Worm (Caenorhabditis elegans) whole organism, late embryonic: ENCODE results near the gene C26F1.1.

Experiments
- C08G9.2 ChIP-seq: sonication (generic microtip); optimal IDR thresholded peaks from 2 replicates; lab custom pipeline; 2016; ENCODE audit warnings: mild to moderate bottlenecking, missing genetic modification characterization, moderate library complexity, missing compliant biosample characterization
- C38D4.7 ChIP-seq: fragments of 200-800 bp; sonication (Bioruptor generic); optimal IDR thresholded peaks from 2 replicates; lab custom pipeline; 2018; ENCODE audit warnings: mild to moderate bottlenecking, missing genetic modification characterization, moderate library complexity, missing compliant biosample characterization
- K09A11.1 ChIP-seq: sonication (generic microtip); optimal IDR thresholded peaks from 2 replicates; lab custom pipeline; 2017; ENCODE audit warnings: antibody characterized with exemption, mild to moderate bottlenecking, missing genetic modification characterization, missing compliant biosample characterization; ENCODE audit not compliant: insufficient read depth
- ama-1 ChIP-seq: fragments of 150-350 bp; optimal IDR thresholded peaks from 2 replicates; lab custom pipeline; 2014
- ceh-18 ChIP-seq: sonication (generic microtip); optimal IDR thresholded peaks from 2 replicates; lab custom pipeline; 2016; ENCODE audit warnings: missing genetic modification characterization, missing compliant biosample characterization
- ceh-24 ChIP-seq: sonication (generic microtip); optimal IDR thresholded peaks from 2 replicates; lab custom pipeline; 2016; ENCODE audit warnings: mild to moderate bottlenecking, missing genetic modification characterization, missing compliant biosample characterization
- ceh-30 ChIP-seq: fragments of 150-350 bp; optimal IDR thresholded peaks from 2 replicates; lab custom pipeline; 2014; ENCODE audit warnings: missing biosample characterization, missing genetic modification characterization
- ceh-34 ChIP-seq: sonication (generic microtip); optimal IDR thresholded peaks from 2 replicates; lab custom pipeline; 2016; ENCODE audit warnings: mild to moderate bottlenecking, missing genetic modification characterization, missing compliant biosample characterization
- ceh-48 ChIP-seq: sonication (generic microtip); optimal IDR thresholded peaks from 2 replicates; lab custom pipeline; 2016; ENCODE audit warnings: missing genetic modification characterization, inconsistent platforms, missing compliant biosample characterization
- ceh-9 ChIP-seq: sonication (generic microtip); optimal IDR thresholded peaks from 2 replicates; lab custom pipeline; 2016; ENCODE audit warnings: mild to moderate bottlenecking, missing genetic modification characterization, inconsistent platforms, missing compliant biosample characterization
- dmd-4 ChIP-seq: sonication (generic microtip); optimal IDR thresholded peaks from 2 replicates; lab custom pipeline; 2016; ENCODE audit warnings: borderline replicate concordance, missing genetic modification characterization, missing compliant biosample characterization
- elt-4 ChIP-seq: sonication (generic microtip); optimal IDR thresholded peaks from 2 replicates; lab custom pipeline; 2016; ENCODE audit warnings: missing genetic modification characterization, missing compliant biosample characterization
- ets-4 ChIP-seq: sonication (generic microtip); optimal IDR thresholded peaks from 2 replicates; lab custom pipeline; 2016; ENCODE audit warnings: missing genetic modification characterization, missing compliant biosample characterization
- fkh-6 ChIP-seq: sonication (generic microtip); optimal IDR thresholded peaks from 2 replicates; lab custom pipeline; 2016; ENCODE audit warnings: missing genetic modification characterization, missing compliant biosample characterization
- gmeb-2 ChIP-seq: sonication (generic microtip); optimal IDR thresholded peaks from 2 replicates; lab custom pipeline; 2016; ENCODE audit warnings: missing genetic modification characterization, inconsistent platforms, missing compliant biosample characterization
- hlh-15 ChIP-seq: sonication (generic microtip); optimal IDR thresholded peaks from 2 replicates; lab custom pipeline; 2016; ENCODE audit warnings: missing genetic modification characterization, missing compliant biosample characterization
- hlh-8 ChIP-seq: sonication (generic microtip); optimal IDR thresholded peaks from 2 replicates; lab custom pipeline; 2016; ENCODE audit warnings: missing genotype, missing genetic modification characterization, missing compliant biosample characterization
- lim-6 ChIP-seq: sonication (generic microtip); optimal IDR thresholded peaks from 2 replicates; lab custom pipeline; 2016; ENCODE audit warnings: missing genetic modification characterization, missing compliant biosample characterization
- madf-2 ChIP-seq: sonication (generic microtip); optimal IDR thresholded peaks from 2 replicates; lab custom pipeline; 2017; ENCODE audit warnings: missing genetic modification characterization, missing compliant biosample characterization
- mec-3 ChIP-seq: sonication (generic microtip); optimal IDR thresholded peaks from 2 replicates; lab custom pipeline; 2016; ENCODE audit warnings: borderline replicate concordance, missing genetic modification characterization, missing compliant biosample characterization
- nhr-11 ChIP-seq: fragments of 150-350 bp; optimal IDR thresholded peaks from 2 replicates; lab custom pipeline; 2014; ENCODE audit warnings: missing biosample characterization, missing genetic modification characterization
- nhr-232 ChIP-seq: sonication (generic microtip); optimal IDR thresholded peaks from 2 replicates; lab custom pipeline; 2016; ENCODE audit warnings: missing genetic modification characterization, missing compliant biosample characterization
- npax-4 ChIP-seq: sonication (generic microtip); optimal IDR thresholded peaks from 2 replicates; lab custom pipeline; 2016; ENCODE audit warnings: missing genetic modification characterization, missing compliant biosample characterization
- pax-1 ChIP-seq: fragments of 150-350 bp; optimal IDR thresholded peaks from 2 replicates; lab custom pipeline; 2014; ENCODE audit warnings: missing biosample characterization, missing genetic modification characterization
- sdc-2 ChIP-seq: sonication (generic microtip); optimal IDR thresholded peaks from 2 replicates; lab custom pipeline; 2016; ENCODE audit warnings: missing genotype, missing genetic modification characterization, missing compliant biosample characterization
- sox-2 ChIP-seq: fragments of 200-800 bp; sonication (Bioruptor generic); IDR thresholded peaks from 2 replicates; pipeline ENCODE4 v1.3.6; 2022; ENCODE audit warnings: missing genetic modification reagents, missing genetic modification characterization, missing compliant biosample characterization
- sox-4 ChIP-seq: sonication (generic microtip); optimal IDR thresholded peaks from 2 replicates; lab custom pipeline; 2017; ENCODE audit warnings: mild to moderate bottlenecking, missing genetic modification characterization, inconsistent platforms, missing compliant biosample characterization
- syd-9 ChIP-seq: sonication (generic microtip); optimal IDR thresholded peaks from 2 replicates; lab custom pipeline; 2016; ENCODE audit warnings: mild to moderate bottlenecking, missing genetic modification characterization, moderate library complexity, missing compliant biosample characterization
- tbx-7 ChIP-seq: sonication (generic microtip); optimal IDR thresholded peaks from 2 replicates; lab custom pipeline; 2016; ENCODE audit warnings: missing genotype, missing genetic modification characterization, missing compliant biosample characterization
- ttx-3 ChIP-seq: sonication (generic microtip); optimal IDR thresholded peaks from 2 replicates; lab custom pipeline; 2016; ENCODE audit warnings: missing genetic modification reagents, missing genetic modification characterization, missing compliant biosample characterization
- unc-3 ChIP-seq, 2 experiments: fragments of 200-800 bp in 1 of 2; sonication (Bioruptor generic) in 1 of 2; sonication (generic microtip) in 1 of 2; conservative IDR thresholded peaks in 1 of 2; optimal IDR thresholded peaks in 1 of 2; 2 replicates each; pipeline versions ENCODE4 v1.3.6 to Lab custom; 2016 to 2022; ENCODE audit warnings: missing compliant biosample characterization in 2 of 2, missing genetic modification characterization in 2 of 2, missing genetic modification reagents in 1 of 2
- unc-42 ChIP-seq: sonication (generic microtip); optimal IDR thresholded peaks from 2 replicates; lab custom pipeline; 2016; ENCODE audit warnings: missing genotype, missing genetic modification characterization, missing compliant biosample characterization
- unc-55 ChIP-seq: sonication (generic microtip); optimal IDR thresholded peaks from 2 replicates; lab custom pipeline; 2017; ENCODE audit warnings: missing biosample characterization, missing genetic modification reagents, missing genetic modification characterization
- zip-5 ChIP-seq: sonication (generic microtip); optimal IDR thresholded peaks from 2 replicates; lab custom pipeline; 2016; ENCODE audit warnings: missing genetic modification characterization, missing compliant biosample characterization
- ztf-16 ChIP-seq: sonication (generic microtip); optimal IDR thresholded peaks from 2 replicates; lab custom pipeline; 2017; ENCODE audit warnings: missing genetic modification characterization, missing compliant biosample characterization

The C26F1.1 gene

DNA sequence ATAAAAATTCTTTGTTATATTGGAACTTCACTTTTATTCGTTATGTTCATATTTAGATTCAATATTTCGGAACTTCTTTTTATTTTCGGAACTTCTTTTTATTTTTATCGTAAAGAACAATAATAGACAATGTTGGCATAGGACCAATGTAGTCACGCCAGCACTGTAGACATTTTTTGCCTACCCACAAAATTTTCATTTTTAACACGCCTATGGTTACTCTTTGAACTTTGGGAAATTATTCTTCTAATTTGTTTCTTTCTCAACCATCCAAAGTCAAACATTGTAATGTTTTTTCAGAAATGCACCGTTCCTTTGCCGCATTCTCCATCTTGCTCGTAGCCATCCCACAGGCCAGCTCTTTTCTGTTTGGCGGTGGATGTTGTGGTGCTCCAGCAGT, at the start of gene C26F1.1:
TSS of gene C26F1.1 (plus strand) at position 301 of the 400 bp plus-strand sequence.
- no peak for TF ChIP-seq nhr-232 (tag; lab: Kevin White, UChicago)
- no peak for TF ChIP-seq madf-2
- TF ChIP-seq mec-3 (tag; lab: Kevin White, UChicago) = no peak
- no peak for TF ChIP-seq unc-42
- TF ChIP-seq unc-55 (GFP tag; lab: Kevin White, UChicago) = no peak
- no peak for TF ChIP-seq ama-1
- no peak for TF ChIP-seq gmeb-2 (tag; lab: Kevin White, UChicago)
- TF ChIP-seq unc-3 (GFP tag; conservative IDR thresholded peaks at IDR 0.05; lab: Robert Waterston, UW) = no peak
- no peak for TF ChIP-seq unc-3 (tag; optimal IDR thresholded peaks at IDR 0.05; lab: Kevin White, UChicago)

DNA sequence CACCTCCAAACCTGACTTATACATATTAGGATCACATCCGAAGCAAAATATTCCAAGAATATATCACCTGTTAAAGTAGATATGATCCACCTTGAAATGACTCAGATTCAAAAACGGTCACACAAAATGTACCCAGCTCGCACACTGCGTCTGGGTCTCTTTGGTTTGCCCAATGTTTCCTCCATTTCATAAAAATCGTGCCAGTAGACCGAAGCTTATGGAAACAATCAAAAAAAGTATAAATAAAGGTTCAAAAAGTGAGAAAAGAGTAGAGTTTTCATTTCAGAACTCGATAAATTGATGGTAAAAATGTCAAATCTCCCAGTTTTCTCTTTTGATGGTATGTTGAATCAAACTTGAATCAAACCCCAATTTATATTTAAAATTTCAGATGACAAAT, 47.5 kb upstream of the C26F1.1 start, which contains the start of gene srr-9:
TSS of gene srr-9 (plus strand) at position 301 of the 400 bp plus-strand sequence.
- TF ChIP-seq fkh-6 = no peak
- TF ChIP-seq ceh-34 (tag; lab: Kevin White, UChicago) = no peak
- no peak for TF ChIP-seq dmd-4 (tag; lab: Kevin White, UChicago)
- TF ChIP-seq ztf-16 (tag; lab: Kevin White, UChicago) = no peak
- TF ChIP-seq unc-3 (GFP tag; conservative IDR thresholded peaks at IDR 0.05; lab: Robert Waterston, UW) = no peak
- no peak for TF ChIP-seq unc-3 (tag; optimal IDR thresholded peaks at IDR 0.05; lab: Kevin White, UChicago)
- TF ChIP-seq elt-4 (tag; lab: Kevin White, UChicago) = no peak
- no peak for TF ChIP-seq ets-4 (tag; lab: Kevin White, UChicago)
- no peak for TF ChIP-seq zip-5 (tag; lab: Kevin White, UChicago)
- TF ChIP-seq hlh-8 (tag; lab: Kevin White, UChicago) = no peak
- no peak for TF ChIP-seq ceh-18
- no peak for TF ChIP-seq hlh-15 (tag; lab: Kevin White, UChicago)
- no peak for TF ChIP-seq ceh-24 (tag; lab: Kevin White, UChicago)
- TF ChIP-seq sox-4 (tag; lab: Kevin White, UChicago) = no peak
- TF ChIP-seq pax-1 (tag; lab: Kevin White, UChicago) = no peak
- TF ChIP-seq nhr-11 (tag; lab: Kevin White, UChicago) = no peak
- no peak for TF ChIP-seq ceh-48
- no peak for TF ChIP-seq K09A11.1 (tag; lab: Kevin White, UChicago)
- no peak for TF ChIP-seq syd-9 (tag; lab: Kevin White, UChicago)
- TF ChIP-seq, all 69 proteins: peak for 0

DNA sequence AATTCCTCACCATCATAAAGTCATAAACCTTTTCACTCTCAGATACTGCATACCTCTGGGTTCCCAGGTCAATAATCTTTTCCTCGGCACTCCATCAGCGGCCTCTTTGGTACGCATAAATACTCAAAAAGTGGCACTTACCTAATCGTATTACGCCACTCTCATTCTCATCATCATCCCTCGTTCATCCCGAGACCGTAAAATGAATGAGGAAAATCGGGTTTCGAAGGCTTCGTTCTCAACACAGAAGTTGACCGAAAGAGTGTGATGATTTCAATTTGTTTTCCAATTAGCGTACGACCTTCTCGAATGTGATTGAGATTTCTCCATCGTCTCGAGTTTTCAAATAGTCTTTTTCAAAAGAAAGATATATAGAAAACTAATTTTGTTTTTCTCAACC, 45.3 kb upstream of the C26F1.1 start:
- TF ChIP-seq ceh-34 (tag; lab: Kevin White, UChicago) (no peak), madf-2 (no peak), sdc-2 (tag; lab: Kevin White, UChicago) (no peak), gmeb-2 (tag; lab: Kevin White, UChicago) (no peak), zip-5 (tag; lab: Kevin White, UChicago) (no peak), tbx-7 (no peak), C08G9.2 (tag; lab: Kevin White, UChicago) (no peak), ceh-9 (tag; lab: Kevin White, UChicago) (no peak), sox-2 (GFP tag; lab: Robert Waterston, UW) (no peak), hlh-8 (tag; lab: Kevin White, UChicago) (no peak), ttx-3 (tag; lab: Kevin White, UChicago) (no peak), ama-1 (no peak), lim-6 (tag; lab: Kevin White, UChicago) (no peak), npax-4 (tag; lab: Kevin White, UChicago) (no peak), K09A11.1 (tag; lab: Kevin White, UChicago) (no peak), C38D4.7 (no peak), ceh-30 (tag; lab: Kevin White, UChicago) (no peak)
- TF ChIP-seq, all 69 proteins: peak for 0

DNA sequence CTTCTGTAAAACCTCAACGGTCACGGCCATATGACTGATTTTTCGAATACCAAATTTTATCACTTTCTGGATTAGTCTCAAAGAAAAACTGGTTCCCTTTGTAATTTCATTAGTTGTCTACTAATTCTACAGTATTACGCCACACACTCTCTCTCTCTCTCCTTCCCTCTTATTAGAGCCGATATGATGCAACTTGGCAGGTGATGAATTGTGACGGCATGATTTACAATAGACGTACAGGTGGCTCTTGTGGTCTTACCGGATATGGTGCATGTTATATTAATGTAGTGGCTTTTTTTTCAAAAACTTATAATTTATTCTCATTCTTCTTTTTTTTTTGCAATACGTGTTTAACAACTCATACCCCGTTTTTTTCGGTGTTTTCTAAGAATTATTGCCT, 43.3 kb upstream of the C26F1.1 start:
- no peak for TF ChIP-seq ztf-16 (tag; lab: Kevin White, UChicago)
- no peak for TF ChIP-seq ama-1
- TF ChIP-seq npax-4 (tag; lab: Kevin White, UChicago) = no peak
